Worm (Caenorhabditis elegans): Measurements from ENCODE around the gene K08E4.2.

ce11 chrIV:12010377-12010776, 46.1 kb downstream of the K08E4.2 start:
- TF ChIP-seq ztf-1 (GFP tag; conservative IDR thresholded peaks at IDR 0.05) = no peak
- TF ChIP-seq lin-39 (tag; optimal IDR thresholded peaks at IDR 0.05) = no peak
- TF ChIP-seq aly-2 (tag; optimal IDR thresholded peaks at IDR 0.05) = no peak
- TF ChIP-seq nhr-25 (tag; optimal IDR thresholded peaks at IDR 0.05) = no peak
- TF ChIP-seq nhr-77 (tag; optimal IDR thresholded peaks at IDR 0.05) = no peak
- TF ChIP-seq blmp-1 (tag; optimal IDR thresholded peaks at IDR 0.05; ENCODE audit: insufficient read depth) = no peak

All from whole organism, L2 larva.